Worm (Caenorhabditis elegans) whole organism, young adult: Measurements from ENCODE around the gene Y27F2A.11.

Source experiments
- B0019.2 ChIP-seq: fragments of 200-800 bp; sonication (Bioruptor generic); conservative IDR thresholded peaks from 2 replicates; pipeline ENCODE4 v1.3.6; 2022; ENCODE audit warnings: missing genetic modification reagents, missing genetic modification characterization, missing compliant biosample characterization
- B0035.1 ChIP-seq: sonication (generic microtip); optimal IDR thresholded peaks from 2 replicates; lab custom pipeline; 2016; ENCODE audit warnings: missing genetic modification characterization, mild to moderate bottlenecking, missing compliant biosample characterization, missing genotype, missing genetic modification reagents
- D2030.7 ChIP-seq: fragments of 200-800 bp; sonication (Bioruptor generic); IDR thresholded peaks from 2 replicates; pipeline ENCODE4 v1.3.6; 2022; ENCODE audit warnings: missing genetic modification reagents, missing genetic modification characterization, missing compliant biosample characterization
- F23B12.7 ChIP-seq: sonication (generic microtip); optimal IDR thresholded peaks from 2 replicates; lab custom pipeline; 2017; ENCODE audit warnings: missing genetic modification characterization, mild to moderate bottlenecking, missing compliant biosample characterization, antibody characterized with exemption, moderate library complexity; ENCODE audit not compliant: insufficient read depth
- F33H1.4 ChIP-seq: fragments of 200-800 bp; sonication (Bioruptor generic); IDR thresholded peaks from 2 replicates; pipeline ENCODE4 v1.3.6; 2022; ENCODE audit warnings: missing genetic modification reagents, missing genetic modification characterization, missing compliant biosample characterization
- F49E8.2 ChIP-seq: sonication (generic microtip); optimal IDR thresholded peaks from 3 replicates; lab custom pipeline; 2017; ENCODE audit warnings: missing genetic modification characterization, mild to moderate bottlenecking, missing compliant biosample characterization, antibody characterized with exemption, moderate library complexity; ENCODE audit not compliant: insufficient read depth
- F57C9.4 ChIP-seq: sonication (generic microtip); optimal IDR thresholded peaks from 2 replicates; lab custom pipeline; 2017; ENCODE audit warnings: mild to moderate bottlenecking, missing genetic modification characterization, missing compliant biosample characterization
- K12H6.12 ChIP-seq: fragments of 200-800 bp; sonication (Bioruptor generic); optimal IDR thresholded peaks from 2 replicates; lab custom pipeline; 2018; ENCODE audit warnings: mild to moderate bottlenecking, missing genetic modification characterization, missing compliant biosample characterization
- Y79H2A.3 ChIP-seq: fragments of 200-800 bp; sonication (Bioruptor generic); conservative IDR thresholded peaks from 2 replicates; pipeline ENCODE4 v1.3.6; 2022; ENCODE audit warnings: missing genetic modification reagents, missing genetic modification characterization, missing compliant biosample characterization
- ZK185.1 ChIP-seq: sonication (generic microtip); optimal IDR thresholded peaks from 2 replicates; lab custom pipeline; 2016; ENCODE audit warnings: mild to moderate bottlenecking, missing genetic modification characterization, missing compliant biosample characterization; ENCODE audit not compliant: poor library complexity, severe bottlenecking
- ama-1 ChIP-seq, 3 experiments: fragments of 150-350 bp in 1 of 3; sonication (generic microtip) in 2 of 3; optimal IDR thresholded peaks; 2 replicates each; lab custom pipeline; 2014 to 2018; ENCODE audit warnings: missing biosample characterization in 2 of 3, missing genetic modification characterization in 2 of 3, missing genetic modification reagents in 2 of 3
- attf-5 ChIP-seq: fragments of 200-800 bp; sonication (Bioruptor generic); optimal IDR thresholded peaks from 2 replicates; lab custom pipeline; 2018; ENCODE audit warnings: mild to moderate bottlenecking, missing genetic modification characterization, missing compliant biosample characterization
- cebp-1 ChIP-seq, 2 experiments: fragments of 200-800 bp in 1 of 2; sonication (Bioruptor generic) in 1 of 2; sonication (generic microtip) in 1 of 2; IDR thresholded peaks in 1 of 2; optimal IDR thresholded peaks in 1 of 2; 2 replicates each; pipeline versions ENCODE4 v1.3.6 to Lab custom; 2017 to 2022; ENCODE audit warnings: missing compliant biosample characterization in 2 of 2, missing genetic modification characterization in 2 of 2, mild to moderate bottlenecking in 1 of 2, missing genetic modification reagents in 1 of 2, moderate library complexity in 1 of 2
- ceh-27 ChIP-seq: fragments of 200-800 bp; sonication (Bioruptor generic); optimal IDR thresholded peaks from 2 replicates; lab custom pipeline; 2018; ENCODE audit warnings: mild to moderate bottlenecking, missing genetic modification characterization, moderate library complexity, missing compliant biosample characterization
- ceh-40 ChIP-seq: fragments of 200-800 bp; sonication (Bioruptor generic); IDR thresholded peaks from 2 replicates; pipeline ENCODE4 v1.3.6; 2022; ENCODE audit warnings: missing genetic modification characterization, missing compliant biosample characterization
- chd-7 ChIP-seq: sonication (generic microtip); optimal IDR thresholded peaks from 2 replicates; lab custom pipeline; 2016; ENCODE audit warnings: mild to moderate bottlenecking, missing genetic modification characterization, moderate library complexity, missing compliant biosample characterization
- die-1 ChIP-seq: sonication (generic microtip); optimal IDR thresholded peaks from 2 replicates; lab custom pipeline; 2016; ENCODE audit warnings: missing genotype, mild to moderate bottlenecking, missing genetic modification characterization, missing compliant biosample characterization
- dpff-1 ChIP-seq: sonication (generic microtip); optimal IDR thresholded peaks from 2 replicates; lab custom pipeline; 2017; ENCODE audit warnings: mild to moderate bottlenecking, missing genetic modification characterization, missing compliant biosample characterization
- egl-18 ChIP-seq: fragments of 200-800 bp; sonication (Bioruptor generic); IDR thresholded peaks from 2 replicates; pipeline ENCODE4 v1.3.6; 2022; ENCODE audit warnings: missing genetic modification reagents, missing genetic modification characterization, missing compliant biosample characterization
- fkh-3 ChIP-seq: sonication (generic microtip); optimal IDR thresholded peaks from 2 replicates; lab custom pipeline; 2016; ENCODE audit warnings: mild to moderate bottlenecking, missing genetic modification characterization, missing compliant biosample characterization
- gei-17 ChIP-seq: fragments of 200-800 bp; sonication (Bioruptor generic); optimal IDR thresholded peaks from 2 replicates; lab custom pipeline; 2018; ENCODE audit warnings: mild to moderate bottlenecking, missing genetic modification characterization, missing compliant biosample characterization
- hmg-20 ChIP-seq: fragments of 200-800 bp; sonication (Bioruptor generic); IDR thresholded peaks from 2 replicates; pipeline ENCODE4 v1.3.6; 2022; ENCODE audit warnings: missing genetic modification reagents, missing genetic modification characterization, missing compliant biosample characterization
- lsl-1 ChIP-seq: fragments of 200-800 bp; sonication (Bioruptor generic); optimal IDR thresholded peaks from 2 replicates; lab custom pipeline; 2018; ENCODE audit warnings: mild to moderate bottlenecking, missing genetic modification characterization, moderate library complexity, missing compliant biosample characterization
- madf-8 ChIP-seq: fragments of 200-800 bp; sonication (Bioruptor generic); conservative IDR thresholded peaks from 2 replicates; pipeline ENCODE4 v1.3.6; 2022; ENCODE audit warnings: missing genetic modification reagents, missing genetic modification characterization, missing compliant biosample characterization
- mxl-1 ChIP-seq: sonication (generic microtip); optimal IDR thresholded peaks from 2 replicates; lab custom pipeline; 2016; ENCODE audit warnings: missing genetic modification characterization, missing compliant biosample characterization
- rec-8 ChIP-seq, 2 experiments: sonication (generic microtip); optimal IDR thresholded peaks; 2 replicates each; lab custom pipeline; 2016; ENCODE audit warnings: mild to moderate bottlenecking in 2 of 2, missing genetic modification characterization in 2 of 2, missing genetic modification reagents in 2 of 2, missing genotype in 2 of 2, missing biosample characterization in 1 of 2, missing compliant biosample characterization in 1 of 2, moderate library complexity in 1 of 2
- snpc-4 ChIP-seq, 5 experiments: fragments of 150-350 bp in 1 of 5; sonication (generic microtip) in 4 of 5; optimal IDR thresholded peaks; 2 replicates each; lab custom pipeline; 2014 to 2018; ENCODE audit warnings: missing genetic modification characterization in 5 of 5, missing biosample characterization in 3 of 5, antibody characterized with exemption in 2 of 5, mild to moderate bottlenecking in 2 of 5, missing compliant biosample characterization in 2 of 5, missing genotype in 2 of 5, moderate library complexity in 2 of 5, missing genetic modification reagents in 1 of 5
- sptf-2 ChIP-seq: fragments of 200-800 bp; sonication (Bioruptor generic); optimal IDR thresholded peaks from 2 replicates; lab custom pipeline; 2018; ENCODE audit warnings: mild to moderate bottlenecking, missing genetic modification characterization, missing compliant biosample characterization
- unc-62 ChIP-seq: fragments of 150-350 bp; optimal IDR thresholded peaks from 2 replicates; lab custom pipeline; 2014; ENCODE audit warnings: missing biosample characterization, missing genetic modification reagents, missing genetic modification characterization
- xnd-1 ChIP-seq: sonication (generic microtip); optimal IDR thresholded peaks from 2 replicates; lab custom pipeline; 2016; ENCODE audit warnings: missing genotype, missing genetic modification reagents, missing genetic modification characterization, missing compliant biosample characterization
- zim-3 ChIP-seq: sonication (generic microtip); optimal IDR thresholded peaks from 2 replicates; lab custom pipeline; 2017; ENCODE audit warnings: mild to moderate bottlenecking, missing genetic modification characterization, moderate library complexity, missing compliant biosample characterization
- ztf-26 ChIP-seq: sonication (generic microtip); optimal IDR thresholded peaks from 2 replicates; lab custom pipeline; 2017; ENCODE audit warnings: missing genetic modification characterization, missing compliant biosample characterization
- ztf-28 ChIP-seq: fragments of 200-800 bp; sonication (Bioruptor generic); IDR thresholded peaks from 2 replicates; pipeline ENCODE4 v1.3.6; 2022; ENCODE audit warnings: missing genetic modification reagents, missing genetic modification characterization, missing compliant biosample characterization
- ztf-3 ChIP-seq: fragments of 200-800 bp; sonication (Bioruptor generic); optimal IDR thresholded peaks from 2 replicates; lab custom pipeline; 2018; ENCODE audit warnings: mild to moderate bottlenecking, missing genetic modification characterization, missing compliant biosample characterization

Gene Y27F2A.11

DNA sequence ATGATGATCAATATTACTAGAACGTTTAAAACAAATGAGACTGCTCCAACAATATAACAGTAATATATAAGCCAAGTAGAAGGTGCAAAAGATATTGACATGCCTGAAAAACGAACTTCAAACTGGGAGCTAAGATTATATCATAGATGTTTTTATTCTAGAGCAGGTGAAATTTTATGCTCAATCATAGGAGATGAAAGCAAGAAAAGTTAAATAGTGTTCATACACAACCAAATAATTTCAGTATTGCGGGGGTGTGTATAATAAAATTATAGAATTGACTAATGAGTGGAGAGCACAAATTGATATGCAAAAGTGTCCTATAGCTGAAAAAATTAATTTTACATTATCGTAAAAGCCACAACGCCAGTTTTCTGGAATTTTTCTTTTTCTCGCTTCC lies 30.2 kb upstream of the Y27F2A.11 start, which contains the start of gene sri-34 (continued):
- TF ChIP-seq snpc-4 (GFP tag; optimal IDR thresholded peaks at IDR 0.05; lab: Kevin White, UChicago), result no peak
- TF ChIP-seq snpc-4 (tag; optimal IDR thresholded peaks at IDR 0.05; lab: Kevin White, UChicago), result no peak
- no peak for TF ChIP-seq F23B12.7 (tag; lab: Kevin White, UChicago)
- TF ChIP-seq ceh-27, result no peak

DNA sequence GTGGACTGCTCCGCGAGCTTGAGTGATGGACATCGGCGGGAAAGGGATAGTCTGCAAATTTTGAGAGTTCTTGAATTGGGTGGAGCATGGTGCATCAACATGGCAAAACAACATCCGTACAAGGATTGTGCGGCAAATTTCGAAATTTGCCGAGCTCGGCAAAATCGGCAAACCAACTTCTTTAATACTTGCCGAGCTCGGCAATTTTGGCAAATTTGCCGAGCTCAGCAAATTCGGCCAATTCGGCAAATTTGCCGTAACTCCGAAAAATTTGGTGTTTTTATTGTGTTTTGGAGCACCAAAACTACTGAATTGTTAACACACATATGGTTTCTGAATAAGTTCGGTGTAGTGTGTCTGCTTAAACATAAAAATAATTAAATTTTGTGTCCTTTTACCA lies 19.0 kb upstream of the Y27F2A.11 start, which contains the start of gene fbxc-55:
Gene fbxc-55, minus strand, starts transcription at position 101 of the 400 bp plus-strand sequence.
- TF ChIP-seq gei-17 (GFP tag; lab: Kevin White, UChicago) (no peak), B0019.2 (GFP tag; lab: Robert Waterston, UW) (no peak), B0035.1 (tag; lab: Kevin White, UChicago) (no peak), dpff-1 (tag; lab: Kevin White, UChicago) (no peak), ztf-26 (no peak), ama-1 (optimal IDR thresholded peaks at IDR 0.05; lab: Kevin White, UChicago) (no peak), ama-1 (GFP tag; optimal IDR thresholded peaks at IDR 0.05; lab: Kevin White, UChicago) (no peak), ceh-40 (GFP tag; lab: Robert Waterston, UW) (no peak), K12H6.12 (no peak), sptf-2 (GFP tag; lab: Kevin White, UChicago) (no peak), hmg-20 (GFP tag; lab: Robert Waterston, UW) (no peak), Y79H2A.3 (GFP tag; lab: Robert Waterston, UW) (no peak), F49E8.2 (tag; lab: Kevin White, UChicago) (no peak), ztf-28 (GFP tag; lab: Robert Waterston, UW) (no peak), lsl-1 (GFP tag; lab: Kevin White, UChicago) (no peak), die-1 (tag; lab: Kevin White, UChicago) (no peak), ZK185.1 (no peak)

DNA sequence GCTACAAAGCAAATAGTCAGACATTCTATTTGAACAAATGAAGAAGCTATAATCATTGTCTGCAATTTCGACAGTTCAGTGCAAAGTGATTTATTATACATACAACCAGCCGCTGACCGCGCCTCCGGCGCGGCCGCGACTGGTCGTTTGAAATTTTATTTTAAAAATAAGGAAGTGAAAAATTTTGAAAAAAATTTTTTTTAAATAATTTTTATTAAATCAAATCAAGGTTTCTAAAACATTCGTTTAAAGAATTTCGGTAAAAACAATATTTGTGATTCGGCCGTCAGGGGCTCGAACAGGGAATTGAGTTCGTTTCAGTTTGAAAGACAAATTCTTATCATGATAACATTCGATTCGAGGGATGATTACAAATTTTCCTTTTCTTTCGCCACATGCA lies 17.0 kb upstream of the Y27F2A.11 start, which contains the start of gene Y27F2A.10:
Gene Y27F2A.10, minus strand, starts transcription at position 101 of the 400 bp plus-strand sequence.
- TF ChIP-seq fkh-3, result no peak
- TF ChIP-seq egl-18, result no peak
- no peak for TF ChIP-seq ZK185.1
- no peak for TF ChIP-seq chd-7 (tag; lab: Kevin White, UChicago)
- TF ChIP-seq madf-8 (GFP tag; lab: Robert Waterston, UW), result no peak
- no peak for TF ChIP-seq cebp-1 (GFP tag; IDR thresholded peaks at IDR 0.05; lab: Robert Waterston, UW)
- TF ChIP-seq cebp-1 (tag; optimal IDR thresholded peaks at IDR 0.05; lab: Kevin White, UChicago), result no peak
- no peak for TF ChIP-seq attf-5 (GFP tag; lab: Kevin White, UChicago)
- no peak for TF ChIP-seq mxl-1 (tag; lab: Kevin White, UChicago)
- TF ChIP-seq gei-17 (GFP tag; lab: Kevin White, UChicago), result no peak
- TF ChIP-seq unc-62 (GFP tag; lab: Kevin White, UChicago), result no peak
- TF ChIP-seq F57C9.4 (tag; lab: Kevin White, UChicago), result no peak
- TF ChIP-seq zim-3 (tag; lab: Kevin White, UChicago), result no peak
- TF ChIP-seq rec-8 (tag; optimal IDR thresholded peaks at IDR 0.05; lab: Kevin White, UChicago), result no peak
- no peak for TF ChIP-seq xnd-1 (tag; lab: Kevin White, UChicago)
- no peak for TF ChIP-seq D2030.7 (GFP tag; lab: Robert Waterston, UW)
- TF ChIP-seq F33H1.4 (GFP tag; lab: Robert Waterston, UW), result no peak
- TF ChIP-seq ztf-3 (GFP tag; lab: Kevin White, UChicago), result no peak
- TF ChIP-seq ceh-40 (GFP tag; lab: Robert Waterston, UW), result no peak
